Fruit fly (Drosophila melanogaster): ENCODE measurements around the gene CG5078.

The CG5078 gene

dm6 chr3L:20509121-20509934 is 3.5 kb downstream of the CG5078 start (continued):
- TF ChIP-seq odd (GFP tag; optimal IDR thresholded peaks at IDR 0.05) (peak; percentile 77), CG17328 (GFP tag; IDR thresholded peaks at IDR 0.05) (peak; percentile 25; the same call in 1 of the 2 replicates), CG3847 (GFP tag; IDR thresholded peaks at IDR 0.05) (no peak), croc (GFP tag; conservative IDR thresholded peaks at IDR 0.05) (peak; percentile 21; the same call in 1 of the 3 replicates), Tbp (GFP tag; optimal IDR thresholded peaks at IDR 0.05) (no peak), dmrt11E (tag; optimal IDR thresholded peaks at IDR 0.05) (peak; percentile 78), CG34224 (GFP tag; IDR thresholded peaks at IDR 0.05; ENCODE audit: partially characterized antibody) (0 out of 3 replicates have a peak, but pooled peaks have one; percentile 23), CG8281 (tag; optimal IDR thresholded peaks at IDR 0.05) (peak; percentile 50), gcm (GFP tag; optimal IDR thresholded peaks at IDR 0.05) (peak; percentile 69), prd (optimal IDR thresholded peaks at IDR 0.05) (no peak), prd (GFP tag; IDR thresholded peaks at IDR 0.05) (peak; percentile 41; the same call in 2 of the 3 replicates), Ets97D (GFP tag; optimal IDR thresholded peaks at IDR 0.05) (no peak), Chrac-16 (GFP tag; optimal IDR thresholded peaks at IDR 0.05) (peak; percentile 57), CG10565 (GFP tag; optimal IDR thresholded peaks at IDR 0.05) (no peak), CG13624 (GFP tag; optimal IDR thresholded peaks at IDR 0.05) (peak; percentile 83), CG9437 (GFP tag; optimal IDR thresholded peaks at IDR 0.05) (peak; percentile 88), wdn (GFP tag; IDR thresholded peaks at IDR 0.05) (no peak), CG3281 (GFP tag; optimal IDR thresholded peaks at IDR 0.05) (peak; percentile 92), Rfx (GFP tag; IDR thresholded peaks at IDR 0.05) (no peak; the same call in none of the 2 replicates), ap (GFP tag; IDR thresholded peaks at IDR 0.05) (no peak), Opbp (GFP tag; IDR thresholded peaks at IDR 0.05; ENCODE audit: partially characterized antibody) (no peak), ara (GFP tag; IDR thresholded peaks at IDR 0.05) (0 out of 2 replicates have a peak, but pooled peaks have one; percentile 11), CG31224 (GFP tag; IDR thresholded peaks at IDR 0.05) (peak; percentile 34; the same call in 1 of the 2 replicates), CG11723 (GFP tag; optimal IDR thresholded peaks at IDR 0.05) (peak; percentile 41), CG12236 (GFP tag; optimal IDR thresholded peaks at IDR 0.05) (peak; percentile 35), CG6683 (GFP tag; optimal IDR thresholded peaks at IDR 0.05) (peak; percentile 69), Sry-δ (GFP tag; optimal IDR thresholded peaks at IDR 0.05) (peak; percentile 39), CG4424 (GFP tag; optimal IDR thresholded peaks at IDR 0.05) (peak; percentile 78), Oli (tag; optimal IDR thresholded peaks at IDR 0.05) (peak; percentile 84), NK7.1 (GFP tag; optimal IDR thresholded peaks at IDR 0.05) (peak; percentile 41), zf30C (GFP tag; optimal IDR thresholded peaks at IDR 0.05) (no peak), Xrp1 (GFP tag; IDR thresholded peaks at IDR 0.05) (0 out of 2 replicates have a peak, but pooled peaks have one; percentile 54), CG31441 (GFP tag; IDR thresholded peaks at IDR 0.05) (peak; percentile 75), CG7556 (GFP tag; optimal IDR thresholded peaks at IDR 0.05) (peak; percentile 93), CG4404 (GFP tag; IDR thresholded peaks at IDR 0.05) (no peak), CG9727 (GFP tag; optimal IDR thresholded peaks at IDR 0.05) (peak; percentile 88), CG43689 (GFP tag; IDR thresholded peaks at IDR 0.05) (no peak), GATAe (GFP tag; conservative IDR thresholded peaks at IDR 0.05) (no peak), CG7963 (GFP tag; IDR thresholded peaks at IDR 0.05; ENCODE audit: partially characterized antibody) (no peak), sqz (GFP tag; optimal IDR thresholded peaks at IDR 0.05) (peak; percentile 64), Elba2 (GFP tag; optimal IDR thresholded peaks at IDR 0.05) (no peak), sug (tag; optimal IDR thresholded peaks at IDR 0.05) (peak; percentile 81), CG7745 (tag; optimal IDR thresholded peaks at IDR 0.05) (no peak), btn (GFP tag; optimal IDR thresholded peaks at IDR 0.05) (peak; percentile 27), CG10543 (GFP tag; optimal IDR thresholded peaks at IDR 0.05) (peak; percentile 87), nerfin-1 (tag; optimal IDR thresholded peaks at IDR 0.05) (peak; percentile 66), CG14667 (GFP tag; IDR thresholded peaks at IDR 0.05) (no peak), vfl (GFP tag; optimal IDR thresholded peaks at IDR 0.05) (peak; percentile 58), cato (GFP tag; optimal IDR thresholded peaks at IDR 0.05; ENCODE audit: borderline replicate concordance) (peak; percentile 17)
